Worm (Caenorhabditis elegans) whole organism, young adult: ENCODE measurements around the gene nhr-254.

Source experiments
- F57C9.4 ChIP-seq: sonication (generic microtip); optimal IDR thresholded peaks from 2 replicates; lab custom pipeline; 2017; ENCODE audit warnings: mild to moderate bottlenecking, missing genetic modification characterization, missing compliant biosample characterization
- cebp-1 ChIP-seq, 2 experiments: fragments of 200-800 bp in 1 of 2; sonication (Bioruptor generic) in 1 of 2; sonication (generic microtip) in 1 of 2; IDR thresholded peaks in 1 of 2; optimal IDR thresholded peaks in 1 of 2; 2 replicates each; pipeline versions ENCODE4 v1.3.6 to Lab custom; 2017 to 2022; ENCODE audit warnings: missing compliant biosample characterization in 2 of 2, missing genetic modification characterization in 2 of 2, mild to moderate bottlenecking in 1 of 2, missing genetic modification reagents in 1 of 2, moderate library complexity in 1 of 2
- gei-17 ChIP-seq: fragments of 200-800 bp; sonication (Bioruptor generic); optimal IDR thresholded peaks from 2 replicates; lab custom pipeline; 2018; ENCODE audit warnings: mild to moderate bottlenecking, missing genetic modification characterization, missing compliant biosample characterization
- madf-6 ChIP-seq: fragments of 200-800 bp; sonication (Bioruptor generic); IDR thresholded peaks from 2 replicates; pipeline ENCODE4 v1.3.6; 2022; ENCODE audit warnings: missing genetic modification reagents, missing genetic modification characterization, missing compliant biosample characterization
- mes-4 ChIP-seq: sonication (generic microtip); optimal IDR thresholded peaks from 2 replicates; lab custom pipeline; 2016; ENCODE audit warnings: missing genotype, missing genetic modification characterization, missing compliant biosample characterization
- ztf-3 ChIP-seq: fragments of 200-800 bp; sonication (Bioruptor generic); optimal IDR thresholded peaks from 2 replicates; lab custom pipeline; 2018; ENCODE audit warnings: mild to moderate bottlenecking, missing genetic modification characterization, missing compliant biosample characterization

ce11 chrV:404210-404669 is 11.8 kb downstream of the nhr-254 start, which contains the start of gene nhr-252:
- TF ChIP-seq ztf-3 (GFP tag; lab: Kevin White, UChicago) (no peak), cebp-1 (GFP tag; IDR thresholded peaks at IDR 0.05; lab: Robert Waterston, UW) (no peak), cebp-1 (tag; optimal IDR thresholded peaks at IDR 0.05; lab: Kevin White, UChicago) (no peak), madf-6 (GFP tag; lab: Robert Waterston, UW) (no peak), F57C9.4 (tag; lab: Kevin White, UChicago) (no peak), mes-4 (tag; lab: Kevin White, UChicago) (no peak), gei-17 (GFP tag; lab: Kevin White, UChicago) (no peak)
